Worm (Caenorhabditis elegans): ENCODE measurements around the gene eps-8.

ce11 chrIV:14853703-14854102 lies 25.6 kb upstream of the eps-8 start, which contains the start of gene Y57G11C.52:
- TF ChIP-seq lin-13 (GFP tag; optimal IDR thresholded peaks at IDR 0.05) (no peak), ceh-20 (GFP tag; IDR thresholded peaks at IDR 0.05) (no peak), nhr-28 (tag; optimal IDR thresholded peaks at IDR 0.05) (no peak), ceh-82 (tag; optimal IDR thresholded peaks at IDR 0.05) (no peak), dmd-9 (GFP tag; IDR thresholded peaks at IDR 0.05) (no peak), unc-62 (GFP tag; optimal IDR thresholded peaks at IDR 0.05 in 1 of 2) (no peak), unc-62 (tag; optimal IDR thresholded peaks at IDR 0.05) (no peak), nhr-77 (tag; optimal IDR thresholded peaks at IDR 0.05) (no peak), lin-15B (tag; optimal IDR thresholded peaks at IDR 0.05) (no peak)

Measured in whole organism, L4 larva.